Fruit fly (Drosophila melanogaster) whole organism, embryonic: ENCODE measurements around the gene CG13062.

Experiments used
- BtbVII ChIP-seq: fragments of 200-800 bp; sonication (Bioruptor generic); optimal IDR thresholded peaks from 3 replicates; lab custom pipeline; 2017; ENCODE audit warnings: missing biosample characterization, mild to moderate bottlenecking, missing genetic modification characterization
- CG10147 ChIP-seq: fragments of 200-800 bp; sonication (Bioruptor generic); optimal IDR thresholded peaks from 2 replicates; lab custom pipeline; 2019; ENCODE audit warnings: missing biosample characterization, mild to moderate bottlenecking, missing genetic modification characterization, moderate library complexity
- CG10209 ChIP-seq: fragments of 200-800 bp; sonication (Bioruptor generic); optimal IDR thresholded peaks from 3 replicates; lab custom pipeline; 2017; ENCODE audit warnings: missing biosample characterization, mild to moderate bottlenecking, missing genetic modification characterization, missing genetic modification reagents
- CG10462 ChIP-seq: fragments of 200-800 bp; sonication (Bioruptor generic); optimal IDR thresholded peaks from 2 replicates; lab custom pipeline; 2016; ENCODE audit warnings: missing biosample characterization, missing genetic modification characterization
- CG10654 ChIP-seq: fragments of 200-800 bp; sonication (Bioruptor generic); optimal IDR thresholded peaks from 2 replicates; lab custom pipeline; 2016; ENCODE audit warnings: missing biosample characterization, missing genetic modification characterization
- CG11247 ChIP-seq: fragments of 200-800 bp; sonication (Bioruptor generic); IDR thresholded peaks from 2 replicates; pipeline ENCODE4 v1.3.6; 2022; ENCODE audit warnings: missing biosample characterization, missing genetic modification characterization
- CG1233 ChIP-seq: fragments of 200-800 bp; sonication (Bioruptor generic); optimal IDR thresholded peaks from 4 replicates; lab custom pipeline; 2018; ENCODE audit warnings: missing biosample characterization, mild to moderate bottlenecking, missing genetic modification characterization
- CG14860 ChIP-seq: fragments of 200-800 bp; sonication (Bioruptor generic); IDR thresholded peaks from 3 replicates; pipeline ENCODE4 v1.3.6; 2022; ENCODE audit warnings: missing biosample characterization, missing genetic modification characterization; ENCODE audit not compliant: partially characterized antibody
- CG15479 ChIP-seq: fragments of 200-800 bp; sonication (Bioruptor generic); optimal IDR thresholded peaks from 3 replicates; lab custom pipeline; 2019; ENCODE audit warnings: missing biosample characterization, mild to moderate bottlenecking, missing genetic modification characterization, moderate library complexity
- CG16815 ChIP-seq: fragments of 200-800 bp; sonication (Bioruptor generic); optimal IDR thresholded peaks from 3 replicates; lab custom pipeline; 2017; ENCODE audit warnings: missing biosample characterization, mild to moderate bottlenecking, missing genetic modification characterization
- CG17802 ChIP-seq: fragments of 200-800 bp; sonication (Bioruptor generic); optimal IDR thresholded peaks from 2 replicates; lab custom pipeline; 2018; ENCODE audit warnings: missing biosample characterization, mild to moderate bottlenecking, missing genetic modification characterization, moderate library complexity
- CG17912 ChIP-seq: fragments of 200-800 bp; sonication (Bioruptor generic); optimal IDR thresholded peaks from 2 replicates; lab custom pipeline; 2018; ENCODE audit warnings: missing biosample characterization, mild to moderate bottlenecking, missing genetic modification characterization
- CG31365 ChIP-seq: fragments of 200-800 bp; sonication (Bioruptor generic); optimal IDR thresholded peaks from 2 replicates; lab custom pipeline; 2018; ENCODE audit warnings: missing biosample characterization, mild to moderate bottlenecking, missing genetic modification characterization
- CG32767 ChIP-seq: fragments of 200-800 bp; sonication (Bioruptor generic); IDR thresholded peaks from 2 replicates; pipeline ENCODE4 v1.3.6; 2022; ENCODE audit warnings: missing biosample characterization, missing genetic modification characterization
- CG3995 ChIP-seq: fragments of 200-800 bp; sonication (Bioruptor generic); optimal IDR thresholded peaks from 3 replicates; lab custom pipeline; 2016; ENCODE audit warnings: missing biosample characterization, missing genetic modification characterization
- CG4820 ChIP-seq: fragments of 200-800 bp; sonication (Bioruptor generic); optimal IDR thresholded peaks from 3 replicates; lab custom pipeline; 2016; ENCODE audit warnings: missing biosample characterization, missing genetic modification characterization
- CG6854 ChIP-seq: fragments of 200-800 bp; sonication (Bioruptor generic); optimal IDR thresholded peaks from 3 replicates; lab custom pipeline; 2017; ENCODE audit warnings: missing biosample characterization, mild to moderate bottlenecking, missing genetic modification characterization
- CG7745 ChIP-seq: fragments of 200-800 bp; sonication (Bioruptor generic); optimal IDR thresholded peaks from 2 replicates; lab custom pipeline; 2018; ENCODE audit warnings: missing biosample characterization, mild to moderate bottlenecking, missing genetic modification characterization, moderate library complexity
- CG7963 ChIP-seq: fragments of 200-800 bp; sonication (Bioruptor generic); IDR thresholded peaks from 3 replicates; pipeline ENCODE4 v1.3.6; 2022; ENCODE audit warnings: missing biosample characterization, missing genetic modification characterization; ENCODE audit not compliant: partially characterized antibody
- D19A ChIP-seq: fragments of 200-800 bp; optimal IDR thresholded peaks from 3 replicates; lab custom pipeline; 2019; ENCODE audit warnings: missing biosample characterization, mild to moderate bottlenecking, missing genetic modification characterization, moderate library complexity
- Deaf1 ChIP-seq: fragments of 200-800 bp; optimal IDR thresholded peaks from 3 replicates; lab custom pipeline; 2019; ENCODE audit warnings: missing biosample characterization, mild to moderate bottlenecking, missing genetic modification characterization, moderate library complexity
- Dek ChIP-seq: fragments of 200-800 bp; sonication (Bioruptor generic); optimal IDR thresholded peaks from 3 replicates; lab custom pipeline; 2019; ENCODE audit warnings: missing biosample characterization, mild to moderate bottlenecking, missing genetic modification characterization, moderate library complexity
- Doc2 ChIP-seq: fragments of 200-800 bp; sonication (Bioruptor generic); IDR thresholded peaks from 2 replicates; pipeline ENCODE4 v1.3.6; 2022; ENCODE audit warnings: missing biosample characterization, missing genetic modification characterization
- Drgx ChIP-seq: fragments of 200-800 bp; sonication (Bioruptor generic); IDR thresholded peaks from 2 replicates; pipeline ENCODE4 v1.3.6; 2022; ENCODE audit warnings: missing biosample characterization, missing genetic modification characterization
- Gug ChIP-seq: fragments of 200-800 bp; sonication (Bioruptor generic); IDR thresholded peaks from 4 replicates; pipeline ENCODE4 v1.3.6; 2022; ENCODE audit warnings: missing biosample characterization, missing genetic modification characterization
- Hr78 ChIP-seq, 2 experiments: fragments of 200-800 bp in 1 of 2; fragments of >200 bp in 1 of 2; sonication (Bioruptor generic) in 1 of 2; optimal IDR thresholded peaks; 2 replicates each; lab custom pipeline; 2017 to 2019; ENCODE audit warnings: missing biosample characterization in 2 of 2, missing genetic modification characterization in 2 of 2, mild to moderate bottlenecking in 1 of 2, moderate library complexity in 1 of 2
- Kr ChIP-seq: fragments of 200-800 bp; sonication (Bioruptor generic); optimal IDR thresholded peaks from 2 replicates; lab custom pipeline; 2017; ENCODE audit warnings: missing biosample characterization, mild to moderate bottlenecking, missing genetic modification characterization
- MESR4 ChIP-seq: fragments of 200-800 bp; sonication (Bioruptor generic); optimal IDR thresholded peaks from 2 replicates; lab custom pipeline; 2018; ENCODE audit warnings: missing biosample characterization, mild to moderate bottlenecking, missing genetic modification characterization, moderate library complexity
- PHDP ChIP-seq: fragments of 200-800 bp; sonication (Bioruptor generic); optimal IDR thresholded peaks from 3 replicates; lab custom pipeline; 2018; ENCODE audit warnings: missing biosample characterization, mild to moderate bottlenecking, missing genetic modification characterization, moderate library complexity
- Spps ChIP-seq: fragments of 200-800 bp; sonication (Bioruptor generic); optimal IDR thresholded peaks from 2 replicates; lab custom pipeline; 2018; ENCODE audit warnings: missing biosample characterization, mild to moderate bottlenecking, missing genetic modification characterization
- Trl ChIP-seq, 3 experiments: fragments of >200 bp in 2 of 3; fragments of 200-800 bp in 1 of 3; sonication (Bioruptor generic) in 1 of 3; optimal IDR thresholded peaks; 2 replicates in 1 of 3; 3 replicates in 2 of 3; lab custom pipeline; 2016 to 2017; ENCODE audit warnings: missing biosample characterization in 1 of 3, missing genetic modification characterization in 1 of 3
- bcd ChIP-seq: fragments of 200-800 bp; sonication (Bioruptor generic); optimal IDR thresholded peaks from 2 replicates; lab custom pipeline; 2017; ENCODE audit warnings: missing biosample characterization, mild to moderate bottlenecking, missing genetic modification characterization
- caup ChIP-seq: fragments of 200-800 bp; sonication (Bioruptor generic); optimal IDR thresholded peaks from 3 replicates; lab custom pipeline; 2017; ENCODE audit warnings: missing biosample characterization, mild to moderate bottlenecking, missing genetic modification characterization, moderate library complexity; ENCODE audit not compliant: severe bottlenecking
- chinmo ChIP-seq: fragments of 200-800 bp; sonication (Bioruptor generic); IDR thresholded peaks from 4 replicates; pipeline ENCODE4 v1.3.6; 2022; ENCODE audit warnings: missing biosample characterization, missing genetic modification characterization; ENCODE audit not compliant: partially characterized antibody
- dan ChIP-seq: fragments of 200-800 bp; sonication (Bioruptor generic); IDR thresholded peaks from 2 replicates; pipeline ENCODE4 v1.3.6; 2022; ENCODE audit warnings: missing biosample characterization, missing genetic modification characterization
- ewg ChIP-seq: fragments of 200-800 bp; sonication (Bioruptor generic); optimal IDR thresholded peaks from 3 replicates; lab custom pipeline; 2017; ENCODE audit warnings: mild to moderate bottlenecking, missing biosample characterization, missing genetic modification reagents, missing genetic modification characterization
- exex ChIP-seq: fragments of 200-800 bp; sonication (Bioruptor generic); optimal IDR thresholded peaks from 4 replicates; lab custom pipeline; 2018; ENCODE audit warnings: missing biosample characterization, mild to moderate bottlenecking, missing genetic modification characterization, moderate library complexity
- grn ChIP-seq: fragments of 200-800 bp; sonication (Bioruptor generic); optimal IDR thresholded peaks from 3 replicates; lab custom pipeline; 2017; ENCODE audit warnings: missing biosample characterization, missing genetic modification characterization
- ken ChIP-seq: fragments of 200-800 bp; sonication (Bioruptor generic); IDR thresholded peaks from 3 replicates; pipeline ENCODE4 v1.3.6; 2022; ENCODE audit warnings: missing biosample characterization, missing genetic modification characterization
- lab ChIP-seq: fragments of 200-800 bp; sonication (Bioruptor generic); optimal IDR thresholded peaks from 3 replicates; lab custom pipeline; 2017; ENCODE audit warnings: missing biosample characterization, missing genetic modification characterization, mild to moderate bottlenecking, moderate library complexity, missing genetic modification reagents
- oc ChIP-seq: fragments of 200-800 bp; sonication (Bioruptor generic); optimal IDR thresholded peaks from 2 replicates; lab custom pipeline; 2018; ENCODE audit warnings: missing biosample characterization, mild to moderate bottlenecking, missing genetic modification characterization, moderate library complexity
- pzg ChIP-seq: fragments of 200-800 bp; sonication (Bioruptor generic); optimal IDR thresholded peaks from 3 replicates; lab custom pipeline; 2018; ENCODE audit warnings: missing biosample characterization, mild to moderate bottlenecking, missing genetic modification characterization, moderate library complexity
- sqz ChIP-seq: fragments of 200-800 bp; sonication (Bioruptor generic); optimal IDR thresholded peaks from 3 replicates; lab custom pipeline; 2018; ENCODE audit warnings: missing biosample characterization, mild to moderate bottlenecking, missing genetic modification characterization
- tin ChIP-seq: fragments of 200-800 bp; sonication (Bioruptor generic); optimal IDR thresholded peaks from 3 replicates; lab custom pipeline; 2016; ENCODE audit warnings: missing biosample characterization, missing genetic modification characterization
- trem ChIP-seq: fragments of 200-800 bp; optimal IDR thresholded peaks from 3 replicates; lab custom pipeline; 2019; ENCODE audit warnings: missing biosample characterization, mild to moderate bottlenecking, missing genetic modification characterization, moderate library complexity
- trh ChIP-seq: fragments of 200-800 bp; sonication (Bioruptor generic); optimal IDR thresholded peaks from 2 replicates; lab custom pipeline; 2016; ENCODE audit warnings: missing biosample characterization, missing genetic modification characterization
- ttk ChIP-seq: fragments of 200-800 bp; sonication (Bioruptor generic); IDR thresholded peaks from 2 replicates; pipeline ENCODE4 v2.1.2; 2022; ENCODE audit warnings: missing biosample characterization, missing genetic modification characterization
- zf30C ChIP-seq: fragments of 200-800 bp; sonication (Bioruptor generic); optimal IDR thresholded peaks from 3 replicates; lab custom pipeline; 2018; ENCODE audit warnings: missing biosample characterization, mild to moderate bottlenecking, missing genetic modification characterization

The CG13062 gene

DNA sequence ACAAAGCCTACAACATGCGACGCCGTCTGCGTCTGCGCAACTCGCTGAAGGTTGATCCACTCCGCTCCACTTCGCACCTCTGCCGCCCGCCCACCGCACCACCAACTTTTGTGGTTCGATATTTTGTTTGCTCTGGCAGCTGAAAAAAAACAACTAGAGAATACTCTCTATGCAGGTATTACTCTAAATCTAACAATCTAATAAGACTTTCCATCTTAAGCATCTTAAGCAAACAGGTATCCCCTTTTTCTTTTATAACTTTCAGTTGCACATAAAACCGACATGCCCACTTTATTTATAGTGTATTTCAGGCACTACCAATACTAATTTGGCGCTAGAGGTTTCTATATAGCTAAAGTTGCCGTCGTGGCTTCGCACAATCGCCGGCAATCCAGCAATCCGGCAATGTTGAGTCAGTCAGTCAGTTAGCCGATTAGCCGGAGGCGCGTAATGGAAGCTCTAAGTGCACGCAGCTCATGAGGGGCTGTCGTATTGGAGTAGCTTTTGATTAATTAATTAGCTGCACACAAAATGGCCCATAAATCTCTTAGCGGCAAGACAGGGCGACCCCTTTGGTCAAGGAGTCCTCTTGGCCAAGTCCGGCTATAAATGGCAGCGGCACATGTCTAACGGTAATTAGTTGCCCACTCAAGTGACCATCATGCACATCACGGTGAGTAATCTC, 14.3 kb downstream of the CG13062 start, which contains the start of gene CG13058 (continued):
- peak; percentile 55 for TF ChIP-seq CG10209 (GFP tag; lab: Kevin White, UChicago)
- TF ChIP-seq ken (GFP tag; lab: Robert Waterston, UW): 0 out of 3 replicates have a peak, but pooled peaks have one; percentile 36
- no peak for TF ChIP-seq exex (tag; lab: Kevin White, UChicago)
- TF ChIP-seq grn (GFP tag; lab: Kevin White, UChicago): no peak
- TF ChIP-seq Dek (tag; lab: Kevin White, UChicago): peak; percentile 60
- TF ChIP-seq CG10654 (GFP tag; lab: Kevin White, UChicago): no peak
- no peak for TF ChIP-seq sqz (GFP tag; lab: Kevin White, UChicago)
- peak; percentile 51 for TF ChIP-seq BtbVII (GFP tag; lab: Kevin White, UChicago)
- peak; percentile 44 for TF ChIP-seq ttk (GFP tag; lab: Robert Waterston, UW)
- TF ChIP-seq CG7963 (GFP tag; lab: Robert Waterston, UW): no peak
- no peak for TF ChIP-seq CG7745
- TF ChIP-seq tin (GFP tag; lab: Kevin White, UChicago): peak; percentile 25
- no peak for TF ChIP-seq Deaf1 (tag; lab: Kevin White, UChicago)
- no peak for TF ChIP-seq CG14860 (GFP tag; lab: Robert Waterston, UW)
- TF ChIP-seq CG6854 (GFP tag; lab: Kevin White, UChicago): peak; percentile 39
- TF ChIP-seq trh (GFP tag; lab: Kevin White, UChicago): no peak
- no peak for TF ChIP-seq oc (tag; lab: Kevin White, UChicago)
- TF ChIP-seq CG4820 (GFP tag; lab: Kevin White, UChicago): peak; percentile 57
- peak; percentile 60 for TF ChIP-seq CG10147 (GFP tag; lab: Kevin White, UChicago)
- TF ChIP-seq Gug: no peak
- no peak for TF ChIP-seq Hr78 (GFP tag; optimal IDR thresholded peaks at IDR 0.05; lab: Kevin White, UChicago)
- peak; percentile 92 for TF ChIP-seq D19A
- TF ChIP-seq zf30C: no peak
- TF ChIP-seq chinmo: no peak
- TF ChIP-seq bcd: peak; percentile 37
- TF ChIP-seq dan (GFP tag; lab: Robert Waterston, UW): no peak
- peak; percentile 71; the same call in 1 of the 2 replicates for TF ChIP-seq CG32767 (GFP tag; lab: Robert Waterston, UW)
- no peak for TF ChIP-seq Spps (tag; lab: Kevin White, UChicago)
- TF ChIP-seq CG17802: no peak
- peak; percentile 3 for TF ChIP-seq ewg (GFP tag; lab: Kevin White, UChicago)
- TF ChIP-seq CG10462 (GFP tag; lab: Kevin White, UChicago): no peak
- no peak for TF ChIP-seq CG1233 (GFP tag; lab: Kevin White, UChicago)
- no peak for TF ChIP-seq CG3995 (GFP tag; lab: Kevin White, UChicago)
- TF ChIP-seq CG17912 (GFP tag; lab: Kevin White, UChicago): no peak
- TF ChIP-seq CG16815 (GFP tag; lab: Kevin White, UChicago): peak; percentile 17
- no peak for TF ChIP-seq trem
- peak; percentile 65 for TF ChIP-seq Drgx (GFP tag; lab: Robert Waterston, UW)
- TF ChIP-seq CG31365 (tag; lab: Kevin White, UChicago): no peak
- no peak for TF ChIP-seq MESR4 (GFP tag; lab: Kevin White, UChicago)
- no peak for TF ChIP-seq CG15479 (GFP tag; lab: Kevin White, UChicago)
- peak; percentile 69 for TF ChIP-seq PHDP (tag; lab: Kevin White, UChicago)
- TF ChIP-seq Kr (GFP tag; lab: Kevin White, UChicago): no peak
- no peak for TF ChIP-seq Trl (optimal IDR thresholded peaks at IDR 0.05; lab: Kevin White, UChicago)
- TF ChIP-seq Trl (GFP tag; optimal IDR thresholded peaks at IDR 0.05; lab: Kevin White, UChicago): no peak
- TF ChIP-seq caup (GFP tag; lab: Kevin White, UChicago): peak; percentile 62
- no peak for TF ChIP-seq CG11247 (GFP tag; lab: Robert Waterston, UW)
- TF ChIP-seq lab (GFP tag; lab: Kevin White, UChicago): peak; percentile 83
- TF ChIP-seq Doc2: peak; percentile 15; the same call in 1 of the 2 replicates
- no peak for TF ChIP-seq pzg (GFP tag; lab: Kevin White, UChicago)
